Worm (Caenorhabditis elegans) whole organism, midembryonic: ENCODE measurements around the gene F46F3.3.

ENCODE experiments used
- T22C8.4 ChIP-seq: fragments of 200-800 bp; sonication (Bioruptor generic); IDR thresholded peaks from 2 replicates; pipeline ENCODE4 v1.3.6; 2022; ENCODE audit warnings: missing genetic modification characterization, missing compliant biosample characterization
- cog-1 ChIP-seq: sonication (generic microtip); optimal IDR thresholded peaks from 2 replicates; lab custom pipeline; 2016; ENCODE audit warnings: missing genetic modification characterization, missing compliant biosample characterization
- flt-1 ChIP-seq: fragments of 200-800 bp; sonication (Bioruptor generic); IDR thresholded peaks from 2 replicates; pipeline ENCODE4 v1.3.6; 2022; ENCODE audit warnings: missing genetic modification characterization, missing compliant biosample characterization
- med-1 ChIP-seq: sonication (generic microtip); optimal IDR thresholded peaks from 2 replicates; lab custom pipeline; 2017; ENCODE audit warnings: missing genetic modification characterization, mild to moderate bottlenecking, missing compliant biosample characterization, antibody characterized with exemption, missing genetic modification reagents; ENCODE audit not compliant: insufficient read depth
- ztf-23 ChIP-seq: fragments of 200-800 bp; sonication (Bioruptor generic); IDR thresholded peaks from 2 replicates; pipeline ENCODE4 v1.3.6; 2022; ENCODE audit warnings: missing genetic modification reagents, missing genetic modification characterization, missing compliant biosample characterization
- ztf-29 ChIP-seq: fragments of 200-800 bp; sonication (Bioruptor generic); IDR thresholded peaks from 2 replicates; pipeline ENCODE4 v1.3.6; 2022; ENCODE audit warnings: missing genetic modification reagents, missing genetic modification characterization, missing compliant biosample characterization

ce11 chrV:11641298-11641787 is 25.9 kb upstream of the F46F3.3 start:
- no peak for TF ChIP-seq flt-1
- TF ChIP-seq cog-1 (tag; lab: Kevin White, UChicago): no peak
- no peak for TF ChIP-seq ztf-23 (GFP tag; lab: Robert Waterston, UW)
- TF ChIP-seq T22C8.4 (GFP tag; lab: Robert Waterston, UW): no peak
- TF ChIP-seq ztf-29 (GFP tag; lab: Robert Waterston, UW): no peak
- no peak for TF ChIP-seq med-1 (GFP tag; lab: Kevin White, UChicago)
